Worm (Caenorhabditis elegans): ENCODE data around the gene Y70C5B.2.

DNA sequence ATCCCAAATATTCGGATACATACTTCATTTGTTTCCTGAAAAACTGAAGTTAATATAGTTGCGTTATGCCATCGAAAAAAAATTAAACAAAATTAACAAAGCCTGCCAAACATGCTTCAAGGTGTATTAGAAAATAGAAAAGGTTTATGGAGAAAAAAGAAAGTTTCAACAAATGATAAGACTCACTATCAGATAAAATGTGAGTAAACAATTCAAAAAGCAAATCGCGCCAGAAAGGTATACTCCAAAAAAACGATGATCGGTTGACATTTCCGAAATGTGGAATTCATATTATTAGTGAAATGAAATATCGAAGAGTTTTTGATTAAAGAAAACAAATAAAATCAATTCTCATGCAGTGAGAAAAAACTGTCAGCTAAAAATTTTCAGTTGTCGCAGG, 39.8 kb downstream of the Y70C5B.2 start, which contains the start of gene Y70C5A.3:
- no peak for TF ChIP-seq aly-2 (tag; optimal IDR thresholded peaks at IDR 0.05)
- TF ChIP-seq lsy-2 (tag; optimal IDR thresholded peaks at IDR 0.05): no peak
- TF ChIP-seq nhr-237 (tag; optimal IDR thresholded peaks at IDR 0.05): no peak
- TF ChIP-seq fos-1 (tag; optimal IDR thresholded peaks at IDR 0.05): peak; percentile 22
- TF ChIP-seq ztf-11 (tag; optimal IDR thresholded peaks at IDR 0.05): no peak
- TF ChIP-seq nhr-11 (tag; optimal IDR thresholded peaks at IDR 0.05): no peak
- no peak for TF ChIP-seq nhr-25 (tag; optimal IDR thresholded peaks at IDR 0.05)
- no peak for TF ChIP-seq zag-1 (tag; optimal IDR thresholded peaks at IDR 0.05)

All from whole organism, L2 larva.